Fruit fly (Drosophila melanogaster): Measurements from ENCODE around the gene Cpr62Bc.
A peak's percentile ranks its signal among the peaks of the same experiment; 100 is the strongest.

DNA sequence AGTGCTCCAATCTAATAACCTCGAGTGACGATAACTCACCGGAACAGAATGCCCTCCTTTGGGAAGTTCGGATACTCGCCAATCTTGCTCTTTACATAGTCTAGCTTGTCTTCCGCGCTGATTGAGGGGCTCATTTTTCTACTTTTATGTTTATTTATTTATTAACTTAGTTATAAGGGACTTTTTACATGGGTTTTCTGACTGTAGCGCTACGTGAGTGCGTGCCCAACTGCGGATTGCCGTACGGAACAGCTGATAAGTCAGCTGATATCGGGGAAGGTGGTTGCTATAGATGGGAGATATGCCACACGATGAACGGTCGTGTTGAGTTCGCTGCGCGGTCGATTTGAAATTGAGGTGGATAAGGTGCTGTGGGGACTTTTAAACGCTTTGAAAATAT, 42.8 kb upstream of the Cpr62Bc start, which contains the start of gene Aprt:
- TF ChIP-seq kay (GFP tag; ENCODE audit: borderline replicate concordance) (peak; percentile 27), Mnt (GFP tag; optimal IDR thresholded peaks at IDR 0.05) (peak; percentile 7), CG1620 (GFP tag; optimal IDR thresholded peaks at IDR 0.05) (no peak), CG5204 (GFP tag; optimal IDR thresholded peaks at IDR 0.05) (no peak), CG11617 (GFP tag; optimal IDR thresholded peaks at IDR 0.05) (no peak), CG7045 (GFP tag; optimal IDR thresholded peaks at IDR 0.05) (no peak), cnc (optimal IDR thresholded peaks at IDR 0.05) (no peak), CG14711 (tag; optimal IDR thresholded peaks at IDR 0.05) (no peak), ovo (GFP tag; optimal IDR thresholded peaks at IDR 0.05) (no peak), CG33017 (tag; optimal IDR thresholded peaks at IDR 0.05) (no peak), cic (GFP tag; optimal IDR thresholded peaks at IDR 0.05) (no peak), Hr96 (GFP tag; optimal IDR thresholded peaks at IDR 0.05) (no peak), pad (GFP tag; optimal IDR thresholded peaks at IDR 0.05) (no peak)

Data from whole organism, adult.